Worm (Caenorhabditis elegans): ENCODE results near the gene unc-45.

ce11 chrIII:481259-481658 is 10.1 kb upstream of the unc-45 start:
- TF ChIP-seq tra-4 (tag; optimal IDR thresholded peaks at IDR 0.05), result no peak
- TF ChIP-seq hmbx-1 (tag; optimal IDR thresholded peaks at IDR 0.05), result no peak
- no peak for TF ChIP-seq ama-1 (optimal IDR thresholded peaks at IDR 0.05)
- no peak for TF ChIP-seq flt-1 (GFP tag; IDR thresholded peaks at IDR 0.05)
- no peak for TF ChIP-seq tbx-37 (GFP tag; conservative IDR thresholded peaks at IDR 0.05)

All from whole organism, early embryonic.